Fruit fly (Drosophila melanogaster) whole organism, embryonic: Measurements from ENCODE around the gene Ac78C.

Experiments
- ATbp ChIP-seq: fragments of 200-800 bp; sonication (Bioruptor generic); optimal IDR thresholded peaks from 2 replicates; lab custom pipeline; 2017; ENCODE audit warnings: missing biosample characterization, mild to moderate bottlenecking, missing genetic modification characterization, missing genetic modification reagents
- B-H2 ChIP-seq: fragments of 200-800 bp; sonication (Bioruptor generic); optimal IDR thresholded peaks from 2 replicates; lab custom pipeline; 2018; ENCODE audit warnings: missing biosample characterization, mild to moderate bottlenecking, missing genetic modification characterization
- CG10979 ChIP-seq: fragments of 200-800 bp; sonication (Bioruptor generic); optimal IDR thresholded peaks from 2 replicates; lab custom pipeline; 2018; ENCODE audit warnings: missing biosample characterization, mild to moderate bottlenecking, missing genetic modification characterization, moderate library complexity
- CG11504 ChIP-seq: fragments of 200-800 bp; sonication (Bioruptor generic); optimal IDR thresholded peaks from 3 replicates; lab custom pipeline; 2019; ENCODE audit warnings: missing biosample characterization, mild to moderate bottlenecking, missing genetic modification characterization, moderate library complexity
- CG12071 ChIP-seq: fragments of 200-800 bp; sonication (Bioruptor generic); optimal IDR thresholded peaks from 3 replicates; lab custom pipeline; 2018; ENCODE audit warnings: missing biosample characterization, mild to moderate bottlenecking, missing genetic modification characterization
- CG12391 ChIP-seq: fragments of 200-800 bp; sonication (Bioruptor generic); optimal IDR thresholded peaks from 3 replicates; lab custom pipeline; 2018; ENCODE audit warnings: missing biosample characterization, mild to moderate bottlenecking, missing genetic modification characterization, moderate library complexity
- CG13296 ChIP-seq: fragments of 200-800 bp; sonication (Bioruptor generic); optimal IDR thresholded peaks from 3 replicates; lab custom pipeline; 2018; ENCODE audit warnings: missing biosample characterization, mild to moderate bottlenecking, missing genetic modification characterization
- CG15011 ChIP-seq: fragments of 200-800 bp; sonication (Bioruptor generic); optimal IDR thresholded peaks from 3 replicates; lab custom pipeline; 2018; ENCODE audit warnings: missing biosample characterization, mild to moderate bottlenecking, missing genetic modification characterization
- CG17359 ChIP-seq: fragments of 200-800 bp; sonication (Bioruptor generic); optimal IDR thresholded peaks from 3 replicates; lab custom pipeline; 2018; ENCODE audit warnings: missing biosample characterization, mild to moderate bottlenecking, missing genetic modification characterization, moderate library complexity
- CG17912 ChIP-seq: fragments of 200-800 bp; sonication (Bioruptor generic); optimal IDR thresholded peaks from 2 replicates; lab custom pipeline; 2018; ENCODE audit warnings: missing biosample characterization, mild to moderate bottlenecking, missing genetic modification characterization
- CG2199 ChIP-seq: fragments of 200-800 bp; sonication (Bioruptor generic); IDR thresholded peaks from 3 replicates; pipeline ENCODE4 v1.3.6; 2022; ENCODE audit warnings: missing biosample characterization, missing genetic modification characterization
- CG2678 ChIP-seq: fragments of 200-800 bp; sonication (Bioruptor generic); optimal IDR thresholded peaks from 3 replicates; lab custom pipeline; 2019; ENCODE audit warnings: missing biosample characterization, mild to moderate bottlenecking, missing genetic modification characterization, moderate library complexity
- CG31224 ChIP-seq: fragments of 200-800 bp; sonication (Bioruptor generic); IDR thresholded peaks from 2 replicates; pipeline ENCODE4 v1.3.6; 2022; ENCODE audit warnings: missing biosample characterization, missing genetic modification characterization
- CG42726 ChIP-seq: fragments of 200-800 bp; sonication (Bioruptor generic); IDR thresholded peaks from 2 replicates; pipeline ENCODE4 v1.3.6; 2022; ENCODE audit warnings: missing biosample characterization, missing genetic modification characterization; ENCODE audit not compliant: partially characterized antibody
- CG5180 ChIP-seq: fragments of 200-800 bp; sonication (Bioruptor generic); optimal IDR thresholded peaks from 3 replicates; lab custom pipeline; 2017; ENCODE audit warnings: missing biosample characterization, missing genetic modification characterization, mild to moderate bottlenecking, moderate library complexity, missing genetic modification reagents
- CG7786 ChIP-seq: fragments of 200-800 bp; sonication (Bioruptor generic); optimal IDR thresholded peaks from 2 replicates; lab custom pipeline; 2016; ENCODE audit warnings: missing biosample characterization, missing genetic modification characterization
- CG7928 ChIP-seq: fragments of 200-800 bp; sonication (Bioruptor generic); optimal IDR thresholded peaks from 2 replicates; lab custom pipeline; 2017; ENCODE audit warnings: missing biosample characterization, mild to moderate bottlenecking, missing genetic modification characterization
- CG7987 ChIP-seq: fragments of 200-800 bp; sonication (Bioruptor generic); optimal IDR thresholded peaks from 2 replicates; lab custom pipeline; 2018; ENCODE audit warnings: missing biosample characterization, mild to moderate bottlenecking, missing genetic modification characterization, moderate library complexity
- CG8359 ChIP-seq: fragments of 200-800 bp; sonication (Bioruptor generic); optimal IDR thresholded peaks from 2 replicates; lab custom pipeline; 2017; ENCODE audit warnings: missing biosample characterization, mild to moderate bottlenecking, missing genetic modification characterization, borderline replicate concordance
- CG9215 ChIP-seq: fragments of 200-800 bp; sonication (Bioruptor generic); IDR thresholded peaks from 2 replicates; pipeline ENCODE4 v1.3.6; 2022; ENCODE audit warnings: missing biosample characterization, missing genetic modification characterization
- CHES-1-like ChIP-seq: fragments of 200-800 bp; sonication (Bioruptor generic); optimal IDR thresholded peaks from 2 replicates; lab custom pipeline; 2016; ENCODE audit warnings: missing biosample characterization, missing genetic modification characterization
- Chrac-16 ChIP-seq: fragments of 200-800 bp; sonication (Bioruptor generic); optimal IDR thresholded peaks from 3 replicates; lab custom pipeline; 2016; ENCODE audit warnings: missing biosample characterization, missing genetic modification characterization
- CrebB ChIP-seq: fragments of 200-800 bp; sonication (Bioruptor generic); optimal IDR thresholded peaks from 3 replicates; lab custom pipeline; 2018; ENCODE audit warnings: missing biosample characterization, mild to moderate bottlenecking, missing genetic modification characterization
- Dbx ChIP-seq: fragments of 200-800 bp; sonication (Bioruptor generic); IDR thresholded peaks from 3 replicates; pipeline ENCODE4 v1.3.6; 2022; ENCODE audit warnings: missing biosample characterization, missing genetic modification characterization
- Dp ChIP-seq: fragments of 200-800 bp; sonication (Bioruptor generic); optimal IDR thresholded peaks from 2 replicates; lab custom pipeline; 2018; ENCODE audit warnings: missing biosample characterization, mild to moderate bottlenecking, missing genetic modification characterization, moderate library complexity
- ERR ChIP-seq: fragments of 200-800 bp; sonication (Bioruptor generic); optimal IDR thresholded peaks from 2 replicates; lab custom pipeline; 2016; ENCODE audit warnings: missing biosample characterization, missing genetic modification characterization
- Eip74EF ChIP-seq, 2 experiments: fragments of 200-800 bp in 1 of 2; fragments of >200 bp in 1 of 2; sonication (Bioruptor generic) in 1 of 2; optimal IDR thresholded peaks; 2 replicates each; lab custom pipeline; 2017 to 2019; ENCODE audit warnings: missing biosample characterization in 2 of 2, missing genetic modification characterization in 2 of 2, mild to moderate bottlenecking in 1 of 2, moderate library complexity in 1 of 2
- Elba2 ChIP-seq: fragments of 200-800 bp; sonication (Bioruptor generic); optimal IDR thresholded peaks from 3 replicates; lab custom pipeline; 2016; ENCODE audit warnings: missing biosample characterization, missing genetic modification characterization
- HHEX ChIP-seq: fragments of 200-800 bp; sonication (Bioruptor generic); optimal IDR thresholded peaks from 3 replicates; lab custom pipeline; 2017; ENCODE audit warnings: missing biosample characterization, mild to moderate bottlenecking, missing genetic modification characterization, missing genetic modification reagents
- HLH3B ChIP-seq: fragments of 200-800 bp; sonication (Bioruptor generic); IDR thresholded peaks from 2 replicates; pipeline ENCODE4 v1.3.6; 2022; ENCODE audit warnings: missing biosample characterization, missing genetic modification characterization
- HLH54F ChIP-seq: fragments of 200-800 bp; sonication (Bioruptor generic); optimal IDR thresholded peaks from 3 replicates; lab custom pipeline; 2016; ENCODE audit warnings: missing biosample characterization, missing genetic modification characterization
- Hmr ChIP-seq: fragments of 200-800 bp; sonication (Bioruptor generic); optimal IDR thresholded peaks from 3 replicates; lab custom pipeline; 2017; ENCODE audit warnings: mild to moderate bottlenecking, missing biosample characterization, missing genetic modification reagents, missing genetic modification characterization
- Hr3 ChIP-seq: fragments of 200-800 bp; sonication (Bioruptor generic); optimal IDR thresholded peaks from 3 replicates; lab custom pipeline; 2016; ENCODE audit warnings: missing biosample characterization, missing genetic modification characterization
- MTF-1 ChIP-seq: fragments of 200-800 bp; sonication (Bioruptor generic); optimal IDR thresholded peaks from 2 replicates; lab custom pipeline; 2018; ENCODE audit warnings: missing biosample characterization, mild to moderate bottlenecking, missing genetic modification characterization, borderline replicate concordance
- Nf-YC ChIP-seq: fragments of 200-800 bp; optimal IDR thresholded peaks from 3 replicates; lab custom pipeline; 2019; ENCODE audit warnings: missing biosample characterization, mild to moderate bottlenecking, missing genetic modification characterization, moderate library complexity
- Tbp ChIP-seq: fragments of >200 bp; optimal IDR thresholded peaks from 2 replicates; lab custom pipeline; 2018; ENCODE audit warnings: missing biosample characterization, missing genetic modification characterization
- ara ChIP-seq: fragments of 200-800 bp; sonication (Bioruptor generic); IDR thresholded peaks from 2 replicates; pipeline ENCODE4 v1.3.6; 2022; ENCODE audit warnings: missing biosample characterization, missing genetic modification characterization
- chif ChIP-seq, 2 experiments: fragments of 200-800 bp; sonication (Bioruptor generic); optimal IDR thresholded peaks; 3 replicates each; lab custom pipeline; 2016; ENCODE audit warnings: missing biosample characterization in 2 of 2, missing genetic modification characterization in 2 of 2
- chm ChIP-seq: fragments of 200-800 bp; sonication (Bioruptor generic); IDR thresholded peaks from 2 replicates; pipeline ENCODE4 v1.3.6; 2022; ENCODE audit warnings: missing biosample characterization, missing genetic modification characterization
- ci ChIP-seq: fragments of 200-800 bp; sonication (Bioruptor generic); IDR thresholded peaks from 3 replicates; pipeline ENCODE4 v1.3.6; 2022; ENCODE audit warnings: missing biosample characterization, missing genetic modification characterization
- corto ChIP-seq: fragments of 200-800 bp; sonication (Bioruptor generic); optimal IDR thresholded peaks from 2 replicates; lab custom pipeline; 2016; ENCODE audit warnings: missing biosample characterization, mild to moderate bottlenecking, missing genetic modification characterization, moderate library complexity
- ems ChIP-seq: fragments of 200-800 bp; sonication (Bioruptor generic); optimal IDR thresholded peaks from 3 replicates; lab custom pipeline; 2016; ENCODE audit warnings: missing biosample characterization, missing genetic modification characterization
- fd96Cb ChIP-seq: fragments of 200-800 bp; sonication (Bioruptor generic); optimal IDR thresholded peaks from 2 replicates; lab custom pipeline; 2018; ENCODE audit warnings: missing biosample characterization, mild to moderate bottlenecking, missing genetic modification characterization, moderate library complexity
- gfzf ChIP-seq: fragments of 200-800 bp; sonication (Bioruptor generic); optimal IDR thresholded peaks from 2 replicates; lab custom pipeline; 2016; ENCODE audit warnings: missing biosample characterization, mild to moderate bottlenecking, missing genetic modification characterization, moderate library complexity
- ind ChIP-seq: fragments of 200-800 bp; sonication (Bioruptor generic); optimal IDR thresholded peaks from 3 replicates; lab custom pipeline; 2016; ENCODE audit warnings: missing biosample characterization, missing genetic modification characterization
- jigr1 ChIP-seq: fragments of 200-800 bp; sonication (Bioruptor generic); IDR thresholded peaks from 3 replicates; pipeline ENCODE4 v1.3.6; 2022; ENCODE audit warnings: missing biosample characterization, missing genetic modification characterization
- lilli ChIP-seq: fragments of 200-800 bp; sonication (Bioruptor generic); optimal IDR thresholded peaks from 3 replicates; lab custom pipeline; 2016; ENCODE audit warnings: missing biosample characterization, missing genetic modification characterization
- maf-S ChIP-seq: fragments of 200-800 bp; sonication (Bioruptor generic); optimal IDR thresholded peaks from 2 replicates; lab custom pipeline; 2016; ENCODE audit warnings: missing biosample characterization, missing genetic modification characterization
- sim ChIP-seq: fragments of 200-800 bp; sonication (Bioruptor generic); IDR thresholded peaks from 2 replicates; pipeline ENCODE4 v1.3.6; 2022; ENCODE audit warnings: missing biosample characterization, missing genetic modification characterization
- sob ChIP-seq: fragments of 200-800 bp; sonication (Bioruptor generic); IDR thresholded peaks from 2 replicates; pipeline ENCODE4 v1.3.6; 2022; ENCODE audit warnings: missing biosample characterization, missing genetic modification characterization

Gene Ac78C

dm6 chr3L:21196563-21196962, 24.8 kb upstream of the Ac78C start, which contains the start of the genes Targ3 and park (continued):
- TF ChIP-seq fd96Cb (tag; lab: Kevin White, UChicago) = no peak
- peak; percentile 49 for TF ChIP-seq Hmr
- peak; percentile 43 for TF ChIP-seq CG7786 (GFP tag; lab: Kevin White, UChicago)
- TF ChIP-seq CG10979 = peak; percentile 1
- TF ChIP-seq ci (GFP tag; lab: Robert Waterston, UW) = peak; percentile 64; the same call in 1 of the 3 replicates
- TF ChIP-seq CG7987 = peak; percentile 47
- TF ChIP-seq chif (GFP tag; optimal IDR thresholded peaks at IDR 0.05; lab: Kevin White, UChicago) = peak; percentile 16 to 17
- TF ChIP-seq CG12071 (GFP tag; lab: Kevin White, UChicago) = no peak
- no peak for TF ChIP-seq MTF-1 (GFP tag; lab: Kevin White, UChicago)
- no peak for TF ChIP-seq CG8359 (GFP tag; lab: Kevin White, UChicago)
- peak; percentile 1 for TF ChIP-seq CG13296 (GFP tag; lab: Kevin White, UChicago)
- TF ChIP-seq ind = no peak
- no peak for TF ChIP-seq HLH3B (GFP tag; lab: Robert Waterston, UW)
- TF ChIP-seq HLH54F = peak; percentile 68
- TF ChIP-seq Nf-YC (tag; lab: Kevin White, UChicago) = no peak
- no peak for TF ChIP-seq CG15011 (GFP tag; lab: Kevin White, UChicago)
- peak; percentile 84 for TF ChIP-seq Dp (GFP tag; lab: Kevin White, UChicago)
- TF ChIP-seq CG11504 (tag; lab: Kevin White, UChicago) = peak; percentile 17
- peak; percentile 61 for TF ChIP-seq lilli (GFP tag; lab: Kevin White, UChicago)
- TF ChIP-seq CG7928 (GFP tag; lab: Kevin White, UChicago) = no peak
- TF ChIP-seq CG17359 (tag; lab: Kevin White, UChicago) = no peak
- TF ChIP-seq ATbp = no peak
- no peak for TF ChIP-seq ara
- no peak for TF ChIP-seq HHEX
- peak; percentile 1 for TF ChIP-seq Hr3
- TF ChIP-seq CG17912 (GFP tag; lab: Kevin White, UChicago) = no peak
- no peak for TF ChIP-seq Tbp (GFP tag; lab: Kevin White, UChicago)
- peak; percentile 40 for TF ChIP-seq ems (GFP tag; lab: Kevin White, UChicago)
- peak; percentile 8 for TF ChIP-seq B-H2 (GFP tag; lab: Kevin White, UChicago)
- 0 out of 3 replicates have a peak, but pooled peaks have one; percentile 40 for TF ChIP-seq Dbx
- peak; percentile 28 for TF ChIP-seq CHES-1-like
- no peak for TF ChIP-seq Elba2 (GFP tag; lab: Kevin White, UChicago)
- TF ChIP-seq CrebB (tag; lab: Kevin White, UChicago) = no peak
- no peak for TF ChIP-seq CG31224 (GFP tag; lab: Robert Waterston, UW)
- no peak for TF ChIP-seq ERR (GFP tag; lab: Kevin White, UChicago)
- TF ChIP-seq sim (GFP tag; lab: Robert Waterston, UW) = no peak
- no peak for TF ChIP-seq CG12391 (tag; lab: Kevin White, UChicago)
- no peak for TF ChIP-seq Chrac-16 (GFP tag; lab: Kevin White, UChicago)
- no peak for TF ChIP-seq corto
- TF ChIP-seq CG5180 (GFP tag; lab: Kevin White, UChicago) = no peak
- 0 out of 3 replicates have a peak, but pooled peaks have one; percentile 33 for TF ChIP-seq CG2199 (GFP tag; lab: Robert Waterston, UW)
- no peak for TF ChIP-seq jigr1 (GFP tag; lab: Robert Waterston, UW)
- no peak for TF ChIP-seq Eip74EF (GFP tag; optimal IDR thresholded peaks at IDR 0.05; lab: Kevin White, UChicago)
- no peak for TF ChIP-seq CG42726 (GFP tag; lab: Robert Waterston, UW)
- TF ChIP-seq sob (GFP tag; lab: Robert Waterston, UW) = peak; percentile 38; the same call in 1 of the 2 replicates
- TF ChIP-seq maf-S = peak; percentile 13
- no peak for TF ChIP-seq CG2678 (tag; lab: Kevin White, UChicago)
- TF ChIP-seq gfzf (GFP tag; lab: Kevin White, UChicago) = peak; percentile 22
- TF ChIP-seq CG9215 (GFP tag; lab: Robert Waterston, UW) = no peak
- TF ChIP-seq chm (GFP tag; lab: Robert Waterston, UW) = no peak
